Fruit fly (Drosophila melanogaster): ENCODE measurements around the gene CG42854.
A peak's percentile ranks its signal among the peaks of the same experiment; 100 is the strongest.

DNA sequence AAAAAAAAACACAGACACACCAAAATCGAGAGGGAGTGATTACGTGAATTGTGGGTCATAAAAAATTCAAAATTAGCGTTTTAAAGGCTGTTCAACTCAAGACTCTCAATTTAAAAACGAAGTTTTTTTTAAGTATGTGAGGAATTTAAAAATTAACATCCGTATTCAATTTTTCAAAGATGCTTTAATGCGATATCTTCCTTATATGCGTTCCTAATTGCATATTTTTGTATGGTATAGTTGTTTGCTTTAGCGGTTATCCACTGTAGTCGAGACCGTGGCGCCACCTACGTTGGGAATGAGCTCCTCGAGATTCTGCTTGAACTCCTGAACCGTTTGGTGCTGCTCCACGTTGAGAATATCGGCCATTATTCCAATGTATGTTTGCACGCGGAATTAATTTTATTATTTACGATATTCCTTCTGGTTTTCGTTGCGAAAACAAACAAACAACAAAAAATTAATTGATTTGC, 44.2 kb upstream of the CG42854 start:
- TF ChIP-seq lz (GFP tag; optimal IDR thresholded peaks at IDR 0.05), result no peak
- no peak for TF ChIP-seq net (GFP tag; optimal IDR thresholded peaks at IDR 0.05)
- TF ChIP-seq Eip78C (GFP tag), result peak; percentile 77
- no peak for TF ChIP-seq CG6854 (GFP tag; optimal IDR thresholded peaks at IDR 0.05)
- TF ChIP-seq CG10631 (GFP tag; optimal IDR thresholded peaks at IDR 0.05), result no peak
- no peak for TF ChIP-seq CG16779 (tag; optimal IDR thresholded peaks at IDR 0.05)
- no peak for TF ChIP-seq CG9139 (GFP tag; optimal IDR thresholded peaks at IDR 0.05)
- no peak for TF ChIP-seq Lpt (GFP tag; optimal IDR thresholded peaks at IDR 0.05)
